Worm (Caenorhabditis elegans): ENCODE data around the gene cla-1.
A peak's percentile ranks its signal among the peaks of the same experiment; 100 is the strongest.

The cla-1 gene

DNA sequence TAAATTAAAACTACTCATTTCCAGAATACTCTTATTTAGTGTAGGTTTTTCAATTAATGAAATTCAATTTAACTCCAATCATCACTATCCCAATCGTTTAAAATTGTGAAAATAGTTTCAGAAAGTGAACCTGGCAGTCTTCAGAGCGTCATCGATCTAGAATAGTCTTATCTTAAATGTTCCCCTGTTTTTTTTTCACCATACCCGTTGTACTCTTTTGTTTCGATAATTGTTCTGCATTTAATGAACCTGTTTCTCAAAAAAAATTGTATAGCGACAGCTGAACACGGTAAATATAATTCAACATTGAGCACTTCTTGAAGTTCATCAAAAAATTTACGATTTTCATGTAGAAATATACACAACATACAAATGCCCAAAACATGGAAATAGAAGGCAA lies 37.5 kb upstream of the cla-1 start (continued):
- TF ChIP-seq Y53G8AR.9 (GFP tag; conservative IDR thresholded peaks at IDR 0.05) (no peak), B0019.2 (GFP tag; conservative IDR thresholded peaks at IDR 0.05) (no peak), hmg-20 (GFP tag; IDR thresholded peaks at IDR 0.05) (no peak), ztf-26 (tag; optimal IDR thresholded peaks at IDR 0.05) (no peak), ztf-25 (GFP tag; IDR thresholded peaks at IDR 0.05) (no peak), madf-10 (tag; optimal IDR thresholded peaks at IDR 0.05) (no peak), hrde-1 (tag; optimal IDR thresholded peaks at IDR 0.05; ENCODE audit: borderline replicate concordance) (peak; percentile 69), cebp-2 (GFP tag; IDR thresholded peaks at IDR 0.05) (no peak), ets-4 (GFP tag; optimal IDR thresholded peaks at IDR 0.05) (no peak), Y67H2A.10 (GFP tag; conservative IDR thresholded peaks at IDR 0.05) (no peak), sdz-38 (tag; optimal IDR thresholded peaks at IDR 0.05) (no peak), hlh-12 (tag; optimal IDR thresholded peaks at IDR 0.05) (no peak), ceh-79 (tag; optimal IDR thresholded peaks at IDR 0.05) (no peak), nhr-90 (tag; optimal IDR thresholded peaks at IDR 0.05) (no peak), athp-1 (tag; optimal IDR thresholded peaks at IDR 0.05) (no peak), F37B4.10 (GFP tag; IDR thresholded peaks at IDR 0.05) (no peak), lag-1 (GFP tag; IDR thresholded peaks at IDR 0.05) (no peak), bed-2 (GFP tag; IDR thresholded peaks at IDR 0.05) (no peak), ceh-91 (GFP tag; IDR thresholded peaks at IDR 0.05) (no peak), F57C9.4 (tag; optimal IDR thresholded peaks at IDR 0.05) (no peak), ZK185.1 (tag; optimal IDR thresholded peaks at IDR 0.05; ENCODE audit: poor library complexity, severe bottlenecking) (peak; percentile 35), ztf-6 (GFP tag; IDR thresholded peaks at IDR 0.05) (no peak), aptf-2 (GFP tag; conservative IDR thresholded peaks at IDR 0.05) (no peak), Y53F4B.3 (GFP tag; IDR thresholded peaks at IDR 0.05) (no peak), lin-35 (GFP tag; optimal IDR thresholded peaks at IDR 0.05) (no peak), B0336.3 (GFP tag; IDR thresholded peaks at IDR 0.05) (0 out of 2 replicates have a peak, but pooled peaks have one; percentile 37), ztf-28 (GFP tag; IDR thresholded peaks at IDR 0.05) (no peak), tbp1 (GFP tag; optimal IDR thresholded peaks at IDR 0.05) (no peak), ceh-40 (GFP tag; IDR thresholded peaks at IDR 0.05) (no peak), Y95B8A.8 (GFP tag; IDR thresholded peaks at IDR 0.05) (peak; percentile 43; the same call in 1 of the 2 replicates), repo-1 (tag; optimal IDR thresholded peaks at IDR 0.05) (peak; percentile 64)

DNA sequence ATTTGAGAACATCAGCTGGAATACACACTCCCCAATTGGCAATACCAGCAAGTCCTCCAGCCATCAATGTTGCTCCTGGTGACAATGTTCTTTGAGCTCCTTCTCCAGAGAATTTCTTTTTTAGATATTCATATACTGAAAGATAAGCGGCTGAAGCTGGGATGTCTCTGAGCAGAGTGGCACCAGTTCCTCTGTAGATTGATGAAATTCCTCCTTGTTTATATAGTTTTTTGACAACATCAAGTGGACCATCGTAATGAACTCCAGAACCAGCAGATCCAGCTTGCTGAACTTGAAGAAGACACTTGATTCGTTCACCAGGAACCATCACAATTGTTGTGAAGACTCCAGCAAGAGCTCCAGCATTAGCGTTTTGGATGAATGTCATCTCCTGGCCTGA lies 36.6 kb upstream of the cla-1 start:
- TF ChIP-seq ceh-79 (tag; optimal IDR thresholded peaks at IDR 0.05): no peak
- no peak for TF ChIP-seq ztf-18 (tag; optimal IDR thresholded peaks at IDR 0.05)
- no peak for TF ChIP-seq mes-4 (tag; optimal IDR thresholded peaks at IDR 0.05)
- TF ChIP-seq snpc-1.3 (tag; optimal IDR thresholded peaks at IDR 0.05; ENCODE audit: insufficient read depth): no peak
- no peak for TF ChIP-seq hmg-1.2 (GFP tag; IDR thresholded peaks at IDR 0.05)
- TF ChIP-seq F57C9.4 (tag; optimal IDR thresholded peaks at IDR 0.05): no peak
- no peak for TF ChIP-seq Y56A3A.18 (GFP tag; IDR thresholded peaks at IDR 0.05)
- TF ChIP-seq tbp1 (GFP tag; optimal IDR thresholded peaks at IDR 0.05): no peak
- no peak for TF ChIP-seq chd-7 (tag; optimal IDR thresholded peaks at IDR 0.05)
- no peak for TF ChIP-seq bed-2 (GFP tag; IDR thresholded peaks at IDR 0.05)
- TF ChIP-seq ztf-6 (GFP tag; IDR thresholded peaks at IDR 0.05): no peak
- no peak for TF ChIP-seq Y79H2A.3 (GFP tag; conservative IDR thresholded peaks at IDR 0.05)
- no peak for TF ChIP-seq rcor-1 (GFP tag; IDR thresholded peaks at IDR 0.05)
- no peak for TF ChIP-seq C17E4.6 (GFP tag; IDR thresholded peaks at IDR 0.05)
- TF ChIP-seq Y53F4B.3 (GFP tag; IDR thresholded peaks at IDR 0.05): no peak
- no peak for TF ChIP-seq cebp-2 (GFP tag; IDR thresholded peaks at IDR 0.05)
- no peak for TF ChIP-seq F52B5.7 (tag; optimal IDR thresholded peaks at IDR 0.05)
- no peak for TF ChIP-seq attf-6 (GFP tag; IDR thresholded peaks at IDR 0.05)
- no peak for TF ChIP-seq let-607 (tag; optimal IDR thresholded peaks at IDR 0.05)
- no peak for TF ChIP-seq ceh-58 (GFP tag; IDR thresholded peaks at IDR 0.05)

Data from whole organism, young adult.